Worm (Caenorhabditis elegans) whole organism, L4 larva: Measurements from ENCODE around the gene B0244.10.

Source experiments
- dve-1 ChIP-seq: sonication (generic microtip); optimal IDR thresholded peaks from 2 replicates; lab custom pipeline; 2017; ENCODE audit warnings: antibody characterized with exemption, mild to moderate bottlenecking, missing genetic modification characterization, missing compliant biosample characterization; ENCODE audit not compliant: insufficient read depth
- mep-1 ChIP-seq: fragments of 150-350 bp; sonication (generic microtip); optimal IDR thresholded peaks from 3 replicates; lab custom pipeline; 2014; ENCODE audit warnings: missing biosample characterization, missing genetic modification characterization
- snpc-4 ChIP-seq: fragments of 150-350 bp; optimal IDR thresholded peaks from 2 replicates; lab custom pipeline; 2014; ENCODE audit warnings: missing biosample characterization, missing genetic modification characterization
- unc-39 ChIP-seq: sonication (generic microtip); optimal IDR thresholded peaks from 2 replicates; lab custom pipeline; 2017; ENCODE audit warnings: missing biosample characterization, missing genetic modification characterization
- zag-1 ChIP-seq: fragments of 150-350 bp; optimal IDR thresholded peaks from 2 replicates; lab custom pipeline; 2014; ENCODE audit warnings: missing biosample characterization, missing genetic modification characterization

ce11 chrIII:5709224-5709623 lies 25.7 kb upstream of the B0244.10 start, which contains the start of gene hpo-28:
- TF ChIP-seq snpc-4 (no peak), zag-1 (tag; lab: Kevin White, UChicago) (no peak), unc-39 (tag; lab: Kevin White, UChicago) (no peak), mep-1 (tag; lab: Kevin White, UChicago) (no peak), dve-1 (tag; lab: Kevin White, UChicago) (no peak)
